Worm (Caenorhabditis elegans): ENCODE measurements around the gene F46B3.16.

DNA sequence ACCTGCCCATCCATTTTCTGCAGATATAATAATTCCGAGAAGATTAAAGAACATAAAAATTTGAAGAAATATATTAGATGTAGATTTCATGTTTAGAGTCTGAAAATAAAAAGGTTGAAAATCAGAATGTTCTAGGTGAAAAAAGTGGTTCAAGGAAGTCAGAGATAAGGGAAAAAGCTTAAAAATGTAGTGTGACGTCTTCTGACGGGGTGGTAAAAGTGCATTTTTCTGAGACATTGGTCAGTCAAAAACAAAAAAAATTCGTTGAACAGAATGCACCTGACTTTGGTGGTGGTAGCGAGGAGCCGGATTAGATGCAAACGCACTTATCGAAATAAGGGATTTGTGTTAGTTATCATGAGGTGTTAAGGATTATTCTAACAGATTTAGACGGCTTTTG, 27.8 kb upstream of the F46B3.16 start, which contains the start of gene F46B3.23:
- no peak for TF ChIP-seq flt-1 (GFP tag; IDR thresholded peaks at IDR 0.05)
- TF ChIP-seq klf-2 (GFP tag; conservative IDR thresholded peaks at IDR 0.05) = no peak
- no peak for TF ChIP-seq cog-1 (tag; optimal IDR thresholded peaks at IDR 0.05)
- no peak for TF ChIP-seq ztf-23 (GFP tag; IDR thresholded peaks at IDR 0.05)
- no peak for TF ChIP-seq med-1 (GFP tag; optimal IDR thresholded peaks at IDR 0.05; ENCODE audit: insufficient read depth)
- no peak for TF ChIP-seq T22C8.4 (GFP tag; IDR thresholded peaks at IDR 0.05)
- no peak for TF ChIP-seq ztf-29 (GFP tag; IDR thresholded peaks at IDR 0.05)

All from whole organism, midembryonic.